Worm (Caenorhabditis elegans) whole organism, L1 larva: ENCODE data around the gene srp-6.

Experiments used
- ceh-63 ChIP-seq: fragments of 200-800 bp; sonication (Bioruptor generic); optimal IDR thresholded peaks from 2 replicates; lab custom pipeline; 2018; ENCODE audit warnings: mild to moderate bottlenecking, missing genetic modification characterization, missing compliant biosample characterization
- ceh-88 ChIP-seq: fragments of 200-800 bp; sonication (Bioruptor generic); IDR thresholded peaks from 2 replicates; pipeline ENCODE4 v1.3.6; 2022; ENCODE audit warnings: missing genetic modification characterization, missing compliant biosample characterization
- egl-13 ChIP-seq: sonication (generic microtip); optimal IDR thresholded peaks from 2 replicates; lab custom pipeline; 2016; ENCODE audit warnings: missing genotype, missing genetic modification reagents, missing genetic modification characterization, missing compliant biosample characterization
- elt-3 ChIP-seq, 6 experiments: fragments of 150-350 bp in 1 of 6; sonication (generic microtip); optimal IDR thresholded peaks; 2 replicates each; lab custom pipeline; 2017 to 2018; ENCODE audit warnings: missing biosample characterization in 6 of 6, missing genetic modification characterization in 6 of 6, inconsistent platforms in 1 of 6
- fos-1 ChIP-seq: fragments of 150-350 bp; optimal IDR thresholded peaks from 2 replicates; lab custom pipeline; 2014; ENCODE audit warnings: missing biosample characterization, missing genetic modification characterization
- jun-1 ChIP-seq: fragments of 150-350 bp; optimal IDR thresholded peaks from 2 replicates; lab custom pipeline; 2014; ENCODE audit warnings: missing biosample characterization, missing genetic modification reagents, missing genetic modification characterization
- lin-15B ChIP-seq: fragments of 150-350 bp; sonication (generic microtip); optimal IDR thresholded peaks from 3 replicates; lab custom pipeline; 2014; ENCODE audit warnings: missing biosample characterization, missing genetic modification characterization
- lin-39 ChIP-seq: fragments of 150-350 bp; optimal IDR thresholded peaks from 2 replicates; lab custom pipeline; 2014; ENCODE audit warnings: missing biosample characterization, missing genetic modification reagents, missing genetic modification characterization
- nhr-11 ChIP-seq: fragments of 150-350 bp; optimal IDR thresholded peaks from 2 replicates; lab custom pipeline; 2014; ENCODE audit warnings: missing biosample characterization, missing genetic modification characterization
- nhr-20 ChIP-seq: sonication (generic microtip); optimal IDR thresholded peaks from 2 replicates; lab custom pipeline; 2016; ENCODE audit warnings: mild to moderate bottlenecking, missing genetic modification characterization, missing compliant biosample characterization
- nhr-237 ChIP-seq: fragments of 150-350 bp; optimal IDR thresholded peaks from 2 replicates; lab custom pipeline; 2014; ENCODE audit warnings: missing biosample characterization, missing genetic modification characterization
- unc-62 ChIP-seq: fragments of 150-350 bp; optimal IDR thresholded peaks from 2 replicates; lab custom pipeline; 2014; ENCODE audit warnings: missing biosample characterization, missing genetic modification reagents, missing genetic modification characterization
- unc-86 ChIP-seq: sonication (generic microtip); optimal IDR thresholded peaks from 2 replicates; lab custom pipeline; 2016; ENCODE audit warnings: missing genetic modification characterization, missing compliant biosample characterization

ce11 chrV:7409599-7409998 is 23.7 kb upstream of the srp-6 start, which contains the start of gene R13D7.2:
- TF ChIP-seq nhr-237 (tag; lab: Kevin White, UChicago) (no peak), egl-13 (tag; lab: Kevin White, UChicago) (no peak), unc-86 (tag; lab: Kevin White, UChicago) (no peak), elt-3 (tag; optimal IDR thresholded peaks at IDR 0.05; lab: Kevin White, UChicago) (no peak), nhr-11 (tag; lab: Kevin White, UChicago) (no peak), ceh-63 (GFP tag; lab: Kevin White, UChicago) (no peak), ceh-88 (no peak), nhr-20 (tag; lab: Kevin White, UChicago) (no peak), jun-1 (no peak), lin-39 (tag; lab: Kevin White, UChicago) (no peak), unc-62 (no peak), fos-1 (tag; lab: Kevin White, UChicago) (no peak), lin-15B (tag; lab: Kevin White, UChicago) (no peak)
